Worm (Caenorhabditis elegans) whole organism, late embryonic: Measurements from ENCODE around the gene kin-33.

Experiments
- C38D4.7 ChIP-seq: fragments of 200-800 bp; sonication (Bioruptor generic); optimal IDR thresholded peaks from 2 replicates; lab custom pipeline; 2018; ENCODE audit warnings: mild to moderate bottlenecking, missing genetic modification characterization, moderate library complexity, missing compliant biosample characterization
- K02D7.2 ChIP-seq: sonication (generic microtip); optimal IDR thresholded peaks from 2 replicates; lab custom pipeline; 2017; ENCODE audit warnings: mild to moderate bottlenecking, missing genetic modification characterization, missing compliant biosample characterization
- ama-1 ChIP-seq: fragments of 150-350 bp; optimal IDR thresholded peaks from 2 replicates; lab custom pipeline; 2014
- ceh-14 ChIP-seq: sonication (generic microtip); optimal IDR thresholded peaks from 2 replicates; lab custom pipeline; 2016; ENCODE audit warnings: missing genotype, missing genetic modification characterization, missing compliant biosample characterization
- ceh-48 ChIP-seq: sonication (generic microtip); optimal IDR thresholded peaks from 2 replicates; lab custom pipeline; 2016; ENCODE audit warnings: missing genetic modification characterization, inconsistent platforms, missing compliant biosample characterization
- sdc-2 ChIP-seq: sonication (generic microtip); optimal IDR thresholded peaks from 2 replicates; lab custom pipeline; 2016; ENCODE audit warnings: missing genotype, missing genetic modification characterization, missing compliant biosample characterization
- tbx-7 ChIP-seq: sonication (generic microtip); optimal IDR thresholded peaks from 2 replicates; lab custom pipeline; 2016; ENCODE audit warnings: missing genotype, missing genetic modification characterization, missing compliant biosample characterization
- unc-55 ChIP-seq: sonication (generic microtip); optimal IDR thresholded peaks from 2 replicates; lab custom pipeline; 2017; ENCODE audit warnings: missing biosample characterization, missing genetic modification reagents, missing genetic modification characterization

- TF ChIP-seq unc-55 (GFP tag; lab: Kevin White, UChicago) (no peak), K02D7.2 (tag; lab: Kevin White, UChicago) (no peak), ceh-14 (tag; lab: Kevin White, UChicago) (no peak), C38D4.7 (GFP tag; lab: Kevin White, UChicago) (no peak), ama-1 (lab: Kevin White, UChicago) (no peak), sdc-2 (tag; lab: Kevin White, UChicago) (no peak), tbx-7 (no peak), ceh-48 (tag; lab: Kevin White, UChicago) (no peak)
Observed at ce11 chrV:254591-254990, 20.1 kb upstream of the kin-33 start, which contains the start of gene str-121.
